Fruit fly (Drosophila melanogaster) Kc167 (cell line): ENCODE data around the gene MFS3.

Experiments used
- Myc ChIP-seq: fragments of >200 bp; optimal IDR thresholded peaks from 2 replicates; lab custom pipeline; 2017; ENCODE audit warnings: missing external identifiers
- Sin3A ChIP-seq: fragments of >200 bp; optimal IDR thresholded peaks from 2 replicates; lab custom pipeline; 2018; ENCODE audit warnings: missing external identifiers
- h ChIP-seq: fragments of >200 bp; optimal IDR thresholded peaks from 3 replicates; lab custom pipeline; 2018; ENCODE audit warnings: missing external identifiers
- insv ChIP-seq: fragments of >200 bp; optimal IDR thresholded peaks from 3 replicates; lab custom pipeline; 2018; ENCODE audit warnings: missing external identifiers
- psq ChIP-seq: fragments of >200 bp; optimal IDR thresholded peaks from 2 replicates; lab custom pipeline; 2017; ENCODE audit warnings: missing external identifiers
- ttk ChIP-seq: sonication (Bioruptor generic); optimal IDR thresholded peaks from 2 replicates; lab custom pipeline; 2017; ENCODE audit warnings: missing external identifiers

Gene MFS3

DNA sequence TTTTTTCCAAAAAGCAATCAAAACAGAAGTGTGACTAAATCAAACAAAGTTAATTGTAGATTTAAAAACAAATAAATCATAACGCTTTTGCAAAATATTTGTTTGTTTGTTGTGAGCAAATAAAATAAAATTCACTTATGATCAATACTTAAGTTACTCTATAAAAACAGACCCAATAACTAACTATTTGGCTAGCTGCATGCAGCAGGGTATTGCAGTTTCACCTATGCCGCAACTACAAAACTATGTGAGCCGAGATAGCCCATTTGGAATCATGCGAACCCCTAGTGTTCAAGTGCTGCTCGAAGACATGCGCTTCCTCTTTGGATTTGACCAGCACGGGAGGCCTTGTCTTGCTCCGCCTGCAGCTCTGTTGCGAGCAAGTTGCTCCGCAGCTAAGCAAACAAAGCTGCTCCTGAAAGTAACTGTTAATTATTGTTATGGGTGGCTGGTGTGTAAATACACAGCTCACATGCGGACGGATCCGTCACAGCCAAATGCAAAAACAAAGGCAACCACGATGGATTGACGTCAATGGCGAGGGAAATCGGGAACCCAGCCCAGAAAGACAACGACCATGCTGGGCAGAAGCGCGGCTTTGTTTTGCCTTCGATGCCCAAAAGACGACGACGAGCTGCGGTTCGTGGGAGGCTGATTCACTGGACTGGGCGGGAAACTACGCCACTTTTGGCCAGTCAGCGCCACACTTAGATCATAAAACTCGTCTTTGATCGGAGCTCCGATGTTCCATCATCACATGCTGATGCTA is 20.9 kb upstream of the MFS3 start:
- no peak for TF ChIP-seq ttk (lab: Kevin White, UChicago)
- TF ChIP-seq h (lab: Kevin White, UChicago): no peak
- no peak for TF ChIP-seq Sin3A (lab: Kevin White, UChicago)

DNA sequence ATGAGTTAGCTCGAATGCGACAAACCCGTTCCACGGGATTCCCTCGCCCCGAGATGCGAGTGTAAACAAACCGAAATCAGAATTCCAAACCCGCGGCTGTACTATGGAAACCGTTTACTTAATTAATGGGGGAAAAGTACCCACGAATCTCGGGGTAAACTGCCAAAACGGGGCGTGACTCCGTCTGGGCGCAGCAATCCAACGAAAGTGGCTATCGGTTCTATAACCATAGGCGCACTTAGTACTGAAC is 20.4 kb upstream of the MFS3 start:
- TF ChIP-seq h (lab: Kevin White, UChicago): no peak

DNA sequence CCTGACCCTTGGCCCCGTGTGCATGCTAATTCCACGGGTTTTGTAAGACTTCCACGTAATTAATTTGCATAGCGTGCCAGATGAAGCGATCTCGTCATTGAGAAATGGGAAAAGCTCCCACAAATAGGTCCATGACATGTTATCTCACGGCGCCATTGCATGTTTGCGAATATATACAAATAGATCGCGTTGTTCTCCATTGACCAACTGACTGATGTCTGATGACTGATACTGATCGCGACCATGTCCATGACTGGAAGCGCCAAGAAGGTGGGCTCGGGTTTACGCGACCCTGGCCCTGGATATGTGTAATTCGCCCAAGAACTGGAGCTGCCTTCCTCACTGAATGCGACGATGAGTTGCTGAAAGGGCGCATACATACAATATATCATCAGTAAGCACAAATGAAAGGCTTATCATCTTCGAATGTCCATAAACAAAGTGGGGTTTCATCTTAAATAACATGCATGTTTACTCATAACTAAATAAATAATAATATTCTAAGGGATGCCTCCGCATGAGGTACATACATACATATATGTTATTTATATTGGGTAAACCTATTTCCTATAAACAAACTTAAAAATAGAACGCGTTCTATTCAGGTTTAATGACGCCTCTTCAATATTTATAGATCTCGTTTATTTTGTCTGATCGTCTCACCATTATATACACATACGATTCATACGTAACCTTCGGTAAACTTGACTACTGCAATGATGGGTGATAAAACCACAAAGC is 19.8 kb upstream of the MFS3 start:
- TF ChIP-seq insv (lab: Kevin White, UChicago): no peak
- TF ChIP-seq h (lab: Kevin White, UChicago): no peak
- TF ChIP-seq psq: no peak
- TF ChIP-seq Myc (lab: Kevin White, UChicago): no peak
- TF ChIP-seq ttk (lab: Kevin White, UChicago): no peak
- TF ChIP-seq Sin3A (lab: Kevin White, UChicago): no peak

DNA sequence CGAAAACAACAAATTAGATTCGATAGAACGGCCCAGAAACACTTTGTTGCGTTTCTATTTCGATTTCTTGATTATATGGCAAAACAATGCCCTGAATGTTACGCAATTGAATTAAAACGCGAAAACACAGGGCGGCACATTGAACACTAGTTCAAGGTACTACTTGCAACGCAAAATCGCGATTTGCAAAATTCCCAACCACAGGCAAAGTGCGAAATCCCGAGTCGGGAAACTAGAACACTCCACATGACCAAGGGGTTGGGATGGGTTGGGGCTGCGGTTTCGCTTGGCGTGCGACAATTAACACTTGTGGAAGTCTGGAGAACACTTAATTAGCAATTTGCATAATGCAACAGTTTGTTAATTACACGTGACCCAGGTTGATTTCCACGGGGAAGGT is 18.7 kb upstream of the MFS3 start:
- TF ChIP-seq ttk (lab: Kevin White, UChicago) (no peak), Sin3A (lab: Kevin White, UChicago) (no peak), insv (lab: Kevin White, UChicago) (no peak), Myc (lab: Kevin White, UChicago) (no peak), psq (no peak), h (lab: Kevin White, UChicago) (no peak)

DNA sequence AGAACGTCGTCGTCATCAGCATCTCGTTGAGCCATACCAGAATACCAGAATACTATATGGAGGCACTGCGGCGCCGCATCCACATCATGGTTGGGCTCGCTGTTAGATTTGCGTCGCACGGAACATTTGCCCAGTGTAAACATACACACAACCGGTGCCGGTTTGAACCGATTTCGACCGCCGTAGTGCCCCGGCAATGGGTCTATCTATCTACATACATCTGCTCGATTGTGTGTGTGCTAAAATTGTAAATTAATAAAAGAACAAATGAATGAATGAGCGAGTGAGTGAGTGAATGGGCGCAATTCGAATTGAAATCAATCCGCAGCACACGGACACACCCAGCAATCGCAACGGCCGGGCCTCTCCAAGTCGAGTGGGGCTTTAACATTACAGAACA is 17.6 kb upstream of the MFS3 start:
- no peak for TF ChIP-seq h (lab: Kevin White, UChicago)
- TF ChIP-seq Myc (lab: Kevin White, UChicago): no peak

DNA sequence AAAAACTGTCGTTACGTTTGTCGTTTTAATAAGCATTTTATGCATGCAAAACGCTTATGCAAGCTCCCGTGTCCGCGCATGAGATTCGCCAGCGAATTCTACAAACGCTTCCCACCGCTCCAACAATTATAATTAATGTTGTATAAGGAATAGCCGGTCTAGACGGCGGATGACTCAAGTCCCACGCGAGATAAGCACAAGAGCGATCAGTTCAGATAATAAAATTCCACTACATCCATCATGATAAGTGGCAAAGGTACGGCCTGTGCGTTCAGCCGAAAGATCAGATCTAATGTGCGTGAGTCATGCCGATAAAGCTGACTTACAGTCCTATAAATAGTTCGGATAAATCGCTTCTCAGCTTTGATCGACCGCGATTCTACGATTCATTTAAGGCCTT is 16.5 kb upstream of the MFS3 start:
- TF ChIP-seq h (lab: Kevin White, UChicago): no peak
- no peak for TF ChIP-seq psq
- TF ChIP-seq insv (lab: Kevin White, UChicago): no peak
- TF ChIP-seq Myc (lab: Kevin White, UChicago): no peak
- no peak for TF ChIP-seq ttk (lab: Kevin White, UChicago)
- TF ChIP-seq Sin3A (lab: Kevin White, UChicago): no peak

DNA sequence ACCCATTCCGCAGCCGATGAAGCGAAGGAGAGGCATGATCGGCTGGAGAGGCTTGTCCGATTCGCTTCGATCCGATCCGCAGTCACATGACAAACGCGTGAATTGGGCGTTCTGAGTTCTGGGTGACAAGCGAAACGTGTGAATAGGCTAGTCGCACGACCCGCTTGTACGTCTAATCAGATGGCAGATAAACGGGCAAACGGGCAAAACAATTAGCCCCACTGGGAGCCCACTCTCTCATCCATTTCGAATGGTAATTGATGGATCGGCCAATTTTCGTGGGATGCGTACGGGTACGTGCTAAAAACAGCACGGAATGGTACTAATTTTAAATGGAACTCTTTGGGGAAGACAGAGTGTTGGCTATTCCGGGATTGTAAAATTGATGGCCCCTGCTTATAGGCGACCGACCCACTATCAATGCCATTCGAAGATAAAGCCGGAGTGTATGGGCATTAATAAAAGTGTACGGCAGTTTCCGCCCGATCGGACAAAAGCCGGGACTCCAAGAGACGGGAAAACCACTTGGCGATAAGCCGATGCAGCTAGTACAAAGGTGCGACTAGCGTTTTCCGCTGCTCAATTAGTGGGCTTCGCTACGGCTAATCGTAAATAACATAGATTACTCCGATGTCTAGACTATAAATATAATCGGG is 15.4 kb upstream of the MFS3 start:
- TF ChIP-seq h (lab: Kevin White, UChicago) (no peak), psq (no peak), Myc (lab: Kevin White, UChicago) (no peak), Sin3A (lab: Kevin White, UChicago) (no peak), ttk (lab: Kevin White, UChicago) (no peak), insv (lab: Kevin White, UChicago) (no peak)

DNA sequence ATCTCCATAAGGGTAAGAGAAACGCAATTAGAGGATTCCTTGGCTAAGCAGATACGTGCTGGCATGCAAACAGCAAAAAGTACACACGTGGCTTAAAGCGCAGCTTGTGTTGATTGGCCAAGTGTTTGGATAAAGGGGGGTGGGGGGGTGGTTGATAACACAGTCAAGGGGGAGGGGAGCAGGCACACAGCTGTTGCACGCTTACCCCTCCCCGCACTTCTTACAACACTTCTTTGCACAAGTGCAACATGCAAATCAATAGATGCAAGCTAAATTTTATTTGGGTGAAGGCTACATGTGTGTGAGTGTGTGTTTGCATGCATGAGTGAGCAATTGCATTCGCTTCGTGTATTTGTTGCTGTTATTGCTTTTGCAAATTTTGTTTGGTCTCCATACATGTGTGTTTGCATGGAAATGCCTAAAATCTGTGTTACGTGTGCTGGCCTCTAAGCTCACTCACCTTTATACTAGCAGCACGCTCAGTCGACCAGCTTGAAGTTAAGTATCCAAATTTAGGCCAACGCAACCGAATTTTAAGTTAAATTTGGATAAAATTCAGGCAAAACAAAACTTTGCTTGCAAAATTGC is 14.6 kb upstream of the MFS3 start:
- TF ChIP-seq psq: no peak
- no peak for TF ChIP-seq ttk (lab: Kevin White, UChicago)

DNA sequence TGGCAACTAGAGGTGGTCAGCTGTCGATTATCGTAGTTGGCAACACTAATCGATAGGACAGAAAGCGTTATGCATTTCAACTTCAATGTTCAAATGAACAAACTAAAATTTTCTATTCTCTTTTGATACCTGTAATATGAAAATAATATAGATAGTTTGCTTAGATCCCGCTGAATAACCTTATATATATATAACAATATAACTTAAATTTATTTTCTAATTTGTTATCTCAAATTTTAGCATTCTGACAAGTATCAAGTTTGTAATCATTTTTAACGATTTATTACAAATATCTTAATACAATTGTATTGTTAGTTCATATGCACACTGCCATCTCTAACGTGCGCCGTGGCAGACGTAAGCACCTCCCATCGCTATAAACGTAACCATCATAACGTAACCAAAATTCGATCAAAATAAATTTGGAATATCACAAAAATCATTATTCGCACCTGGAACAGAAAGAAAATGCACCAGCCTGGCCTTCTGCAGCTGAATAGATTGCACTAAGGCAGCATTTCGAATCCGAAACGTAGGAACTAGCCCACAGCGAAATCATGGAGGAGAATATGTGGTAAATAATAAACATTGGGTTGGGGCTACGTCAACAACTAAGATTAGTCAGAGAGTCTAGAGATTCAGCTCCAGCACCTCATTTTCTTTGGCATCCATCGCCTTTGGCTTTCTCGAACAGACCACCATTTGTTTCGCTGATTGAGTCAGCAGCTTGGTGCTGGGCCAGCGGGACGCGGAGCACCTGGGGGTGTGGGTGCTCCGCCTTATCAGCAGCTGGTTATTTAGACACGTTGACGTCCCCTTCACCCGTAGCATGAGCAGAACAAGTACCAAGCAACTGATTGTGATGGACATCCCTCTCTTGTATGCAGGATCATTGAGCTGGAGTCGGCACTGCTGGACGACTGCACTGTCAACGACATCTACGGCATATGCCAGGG is 13.8 kb upstream of the MFS3 start, which contains the start of the genes Pino and TBC1D23:
Pino (minus strand) TSS at position 22 of the 956 bp plus-strand sequence.
TBC1D23 (plus strand) TSS at position 385 of the 956 bp plus-strand sequence.
- no peak for TF ChIP-seq insv (lab: Kevin White, UChicago)
- no peak for TF ChIP-seq Myc (lab: Kevin White, UChicago)
- no peak for TF ChIP-seq h (lab: Kevin White, UChicago)
- no peak for TF ChIP-seq psq
- no peak for TF ChIP-seq Sin3A (lab: Kevin White, UChicago)
- TF ChIP-seq ttk (lab: Kevin White, UChicago): no peak

DNA sequence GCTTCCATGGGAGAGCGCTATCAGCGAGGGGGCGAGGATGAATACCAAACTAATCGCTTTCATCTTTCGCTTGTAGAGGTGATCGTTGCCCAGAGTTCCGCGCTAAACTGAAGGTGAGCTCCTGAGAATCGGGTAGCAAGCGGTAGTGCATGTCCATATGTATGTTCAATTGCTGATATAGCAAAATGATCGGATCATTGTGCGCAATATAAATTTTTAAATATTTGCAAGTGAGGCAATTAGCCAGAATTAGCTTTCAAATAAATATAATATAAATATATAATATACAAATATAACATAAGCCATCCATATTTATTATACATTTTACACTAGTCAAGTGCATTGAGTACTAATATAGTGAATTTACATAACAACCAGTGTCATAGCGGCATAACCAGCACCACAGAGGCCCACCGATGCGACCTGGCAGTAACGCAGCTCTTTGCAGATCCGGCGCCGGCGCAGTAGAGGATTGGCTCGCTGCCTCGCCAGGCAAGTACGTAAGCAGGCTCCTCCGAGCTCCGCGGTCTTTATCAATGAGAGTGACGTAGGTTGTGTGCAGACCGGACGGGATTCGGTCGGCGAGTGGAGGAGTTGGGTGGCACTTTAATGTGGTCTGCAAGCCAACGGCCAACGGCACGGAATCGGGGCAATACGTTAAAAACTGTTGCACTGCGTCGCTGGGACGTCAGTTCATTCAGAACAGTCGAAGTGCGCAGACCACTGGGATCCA is 8.8 kb upstream of the MFS3 start, which contains the start of the genes Iris and CG4577:
Iris (minus strand) TSS at position 88 of the 733 bp plus-strand sequence.
CG4577 (plus strand) TSS at position 683 of the 733 bp plus-strand sequence.
- TF ChIP-seq Sin3A (lab: Kevin White, UChicago): no peak
- TF ChIP-seq h (lab: Kevin White, UChicago): no peak
- TF ChIP-seq ttk (lab: Kevin White, UChicago): no peak
- no peak for TF ChIP-seq psq
- no peak for TF ChIP-seq Myc (lab: Kevin White, UChicago)
- TF ChIP-seq insv (lab: Kevin White, UChicago): no peak
